Worm (Caenorhabditis elegans): ENCODE measurements around the gene C17H12.6.

ce11 chrIV:6867791-6868190 lies 45.5 kb upstream of the C17H12.6 start, which contains the start of gene srx-20:
- TF ChIP-seq unc-130 (GFP tag; optimal IDR thresholded peaks at IDR 0.05): no peak
- TF ChIP-seq nhr-11 (tag; optimal IDR thresholded peaks at IDR 0.05): no peak
- TF ChIP-seq daf-19 (GFP tag; conservative IDR thresholded peaks at IDR 0.05): no peak
- no peak for TF ChIP-seq nhr-237 (tag; optimal IDR thresholded peaks at IDR 0.05)
- TF ChIP-seq ces-1 (GFP tag; optimal IDR thresholded peaks at IDR 0.05): no peak
- TF ChIP-seq hmg-1.1 (GFP tag; IDR thresholded peaks at IDR 0.05): no peak
- no peak for TF ChIP-seq zag-1 (tag; optimal IDR thresholded peaks at IDR 0.05)
- TF ChIP-seq ceh-82 (tag; optimal IDR thresholded peaks at IDR 0.05): no peak
- no peak for TF ChIP-seq tag-97 (GFP tag; IDR thresholded peaks at IDR 0.05)

All from whole organism, L4 larva.